Worm (Caenorhabditis elegans): ENCODE measurements around the gene F21H12.3.
A peak's percentile ranks its signal among the peaks of the same experiment; 100 is the strongest.

F21H12.3 gene

DNA sequence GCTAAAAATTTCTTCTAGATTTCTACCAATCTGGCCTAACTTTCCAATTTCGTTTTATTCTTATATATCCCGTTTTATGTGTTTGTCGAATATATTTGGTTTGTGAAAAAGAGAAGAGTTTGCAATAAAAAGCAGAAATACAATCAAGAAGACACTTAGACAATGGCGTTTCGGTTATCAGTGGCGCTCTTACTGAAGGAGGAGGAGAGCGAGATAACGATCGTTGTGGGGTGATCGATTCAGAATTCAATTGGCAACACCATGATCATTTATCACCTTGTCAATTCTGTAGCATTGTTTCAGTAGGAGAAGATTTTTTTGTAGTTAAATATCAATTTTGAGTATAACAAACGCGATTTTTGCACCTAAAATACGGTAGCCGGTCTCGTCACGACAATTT is 33.2 kb upstream of the F21H12.3 start (continued):
- TF ChIP-seq sup-37 (GFP tag; optimal IDR thresholded peaks at IDR 0.05) (no peak), egl-27 (tag; optimal IDR thresholded peaks at IDR 0.05) (no peak), nhr-84 (tag; optimal IDR thresholded peaks at IDR 0.05) (no peak), zag-1 (tag; optimal IDR thresholded peaks at IDR 0.05) (no peak), unc-62 (GFP tag; optimal IDR thresholded peaks at IDR 0.05) (no peak), mef-2 (tag; optimal IDR thresholded peaks at IDR 0.05) (no peak), lin-39 (tag; optimal IDR thresholded peaks at IDR 0.05) (no peak), efl-3 (GFP tag; optimal IDR thresholded peaks at IDR 0.05) (no peak), swsn-7 (tag; optimal IDR thresholded peaks at IDR 0.05) (no peak), pax-3 (tag; optimal IDR thresholded peaks at IDR 0.05) (no peak), nhr-85 (tag) (no peak), snu-23 (GFP tag; optimal IDR thresholded peaks at IDR 0.05) (no peak), unc-98 (GFP tag; IDR thresholded peaks at IDR 0.05) (no peak), fkh-10 (GFP tag; optimal IDR thresholded peaks at IDR 0.05) (no peak), nhr-77 (tag; optimal IDR thresholded peaks at IDR 0.05) (no peak), dpl-1 (GFP tag; optimal IDR thresholded peaks at IDR 0.05) (no peak), ces-1 (GFP tag; optimal IDR thresholded peaks at IDR 0.05) (no peak), mdl-1 (tag; optimal IDR thresholded peaks at IDR 0.05) (no peak), fkh-8 (tag; optimal IDR thresholded peaks at IDR 0.05) (no peak), ceh-63 (GFP tag; optimal IDR thresholded peaks at IDR 0.05) (no peak), zip-4 (GFP tag; optimal IDR thresholded peaks at IDR 0.05) (no peak), blmp-1 (tag; optimal IDR thresholded peaks at IDR 0.05) (no peak)

DNA sequence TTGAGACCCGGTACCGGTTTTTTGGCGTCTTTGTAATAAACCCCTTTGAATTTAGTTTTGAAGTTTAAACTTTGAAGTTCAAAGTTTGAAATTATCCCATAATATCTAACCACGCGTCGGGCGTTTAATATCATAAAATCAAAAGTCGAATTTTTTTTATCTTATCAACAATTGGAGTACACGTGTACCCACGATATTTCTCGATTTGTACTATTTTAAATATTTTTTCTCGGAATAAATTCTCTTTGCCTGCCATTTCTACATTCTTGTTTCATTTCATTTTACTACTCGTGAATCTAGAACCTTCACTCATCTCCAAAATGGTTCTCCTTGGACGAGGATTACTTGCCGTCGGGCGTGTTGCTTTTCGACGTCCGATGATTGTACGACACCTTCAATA is 32.6 kb upstream of the F21H12.3 start, which contains the start of gene gldc-1:
Gene gldc-1 (plus strand): TSS at position 301 of the 400 bp plus-strand sequence.
- TF ChIP-seq pqm-1 (tag; optimal IDR thresholded peaks at IDR 0.05) = no peak
- TF ChIP-seq tlp-1 (tag; optimal IDR thresholded peaks at IDR 0.05) = no peak
- TF ChIP-seq snpc-4 (tag; optimal IDR thresholded peaks at IDR 0.05) = no peak
- no peak for TF ChIP-seq efl-1 (optimal IDR thresholded peaks at IDR 0.05)
- TF ChIP-seq efl-1 (GFP tag; optimal IDR thresholded peaks at IDR 0.05 in 1 of 2) = peak in 1 of 2 experiments; percentile 37
- TF ChIP-seq tbx-2 (tag; optimal IDR thresholded peaks at IDR 0.05) = no peak
- no peak for TF ChIP-seq ces-1 (GFP tag; optimal IDR thresholded peaks at IDR 0.05)
- peak in 1 of 6 experiments; percentile 24 for TF ChIP-seq elt-3 (tag; optimal IDR thresholded peaks at IDR 0.05)
- no peak for TF ChIP-seq zag-1 (tag; optimal IDR thresholded peaks at IDR 0.05)
- no peak for TF ChIP-seq C04F5.9 (tag; optimal IDR thresholded peaks at IDR 0.05)
- no peak for TF ChIP-seq dsc-1 (tag; optimal IDR thresholded peaks at IDR 0.05)
- TF ChIP-seq hlh-4 (tag; optimal IDR thresholded peaks at IDR 0.05) = no peak
- no peak for TF ChIP-seq ets-5 (GFP tag; IDR thresholded peaks at IDR 0.05)
- TF ChIP-seq F16B12.6 (tag; optimal IDR thresholded peaks at IDR 0.05) = no peak

DNA sequence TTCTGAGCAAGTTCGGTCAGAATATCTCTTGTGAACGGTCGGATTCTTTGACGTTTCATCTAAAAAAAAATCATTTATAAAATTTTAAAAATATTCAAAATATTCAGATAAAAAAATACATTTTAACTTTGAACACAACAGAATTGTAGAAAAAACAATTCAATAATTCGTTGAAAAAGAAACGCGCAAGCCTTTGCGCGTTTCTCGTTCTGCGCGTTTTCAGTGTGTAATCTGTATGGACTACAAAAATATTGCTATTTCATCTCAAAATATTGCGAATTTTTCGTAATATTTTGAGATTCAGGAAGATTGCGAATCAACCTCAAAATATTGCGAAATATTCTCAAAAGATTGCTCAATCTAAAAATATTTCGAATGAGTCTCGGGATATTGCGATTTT is 26.8 kb upstream of the F21H12.3 start, which contains the start of gene R12C12.7:
Gene R12C12.7 (minus strand): TSS at position 59 of the 400 bp plus-strand sequence.
- no peak for TF ChIP-seq unc-86 (tag; optimal IDR thresholded peaks at IDR 0.05)
- TF ChIP-seq nhr-77 (tag; optimal IDR thresholded peaks at IDR 0.05) = no peak
- no peak for TF ChIP-seq sox-4 (tag; optimal IDR thresholded peaks at IDR 0.05)
- TF ChIP-seq lin-35 (GFP tag; optimal IDR thresholded peaks at IDR 0.05) = peak in 1 of 2 experiments; percentile 66
- no peak for TF ChIP-seq lin-14 (GFP tag; optimal IDR thresholded peaks at IDR 0.05)
- no peak for TF ChIP-seq vab-15 (tag; optimal IDR thresholded peaks at IDR 0.05)
- TF ChIP-seq nhr-76 (tag; optimal IDR thresholded peaks at IDR 0.05) = no peak
- TF ChIP-seq ces-1 (GFP tag; optimal IDR thresholded peaks at IDR 0.05) = no peak
- TF ChIP-seq snu-23 (GFP tag; optimal IDR thresholded peaks at IDR 0.05) = peak; percentile 5
- TF ChIP-seq rnt-1 (tag; optimal IDR thresholded peaks at IDR 0.05) = peak; percentile 3
- no peak for TF ChIP-seq C34B4.2 (tag; optimal IDR thresholded peaks at IDR 0.05)
- TF ChIP-seq dpl-1 (GFP tag; optimal IDR thresholded peaks at IDR 0.05) = peak; percentile 9 to 55 (median 29)
- TF ChIP-seq lsy-2 (tag; optimal IDR thresholded peaks at IDR 0.05) = peak in 1 of 2 experiments; percentile 45
- TF ChIP-seq C04F5.9 (tag; optimal IDR thresholded peaks at IDR 0.05) = no peak
- no peak for TF ChIP-seq nhr-28 (tag; optimal IDR thresholded peaks at IDR 0.05)
- peak; percentile 40 for TF ChIP-seq C16A3.4 (tag; optimal IDR thresholded peaks at IDR 0.05)
- TF ChIP-seq blmp-1 (tag; optimal IDR thresholded peaks at IDR 0.05) = peak; percentile 17
- TF ChIP-seq nhr-71 (tag; optimal IDR thresholded peaks at IDR 0.05) = no peak
- peak; percentile 3 for TF ChIP-seq nhr-20 (tag; optimal IDR thresholded peaks at IDR 0.05)
- no peak for TF ChIP-seq hlh-17 (GFP tag; optimal IDR thresholded peaks at IDR 0.05; ENCODE audit: borderline replicate concordance)
- no peak for TF ChIP-seq grh-1 (GFP tag; IDR thresholded peaks at IDR 0.05)
- TF ChIP-seq fkh-4 (tag; optimal IDR thresholded peaks at IDR 0.05; ENCODE audit: borderline replicate concordance) = no peak
- peak; percentile 41 to 53 for TF ChIP-seq efl-1 (optimal IDR thresholded peaks at IDR 0.05)
- TF ChIP-seq efl-1 (GFP tag; optimal IDR thresholded peaks at IDR 0.05 in 1 of 2) = peak; percentile 17 to 88
- TF ChIP-seq efl-3 (GFP tag; optimal IDR thresholded peaks at IDR 0.05) = no peak

Data from whole organism, L1 larva.